Worm (Caenorhabditis elegans): Measurements from ENCODE around the gene Y54G2A.26.

ce11 chrIV:3035375-3035774 lies 40.1 kb upstream of the Y54G2A.26 start:
- TF ChIP-seq him-1 (tag; optimal IDR thresholded peaks at IDR 0.05) (no peak), dao-5 (tag; optimal IDR thresholded peaks at IDR 0.05) (no peak)

All from whole organism, L4/young adult.